Worm (Caenorhabditis elegans): ENCODE measurements around the gene ecps-2.

ce11 chrIII:10464455-10464854 lies 21.6 kb downstream of the ecps-2 start:
- TF ChIP-seq fos-1 (tag; optimal IDR thresholded peaks at IDR 0.05) (no peak), pqm-1 (tag; optimal IDR thresholded peaks at IDR 0.05) (no peak), nhr-76 (tag; optimal IDR thresholded peaks at IDR 0.05) (no peak), mdl-1 (tag; optimal IDR thresholded peaks at IDR 0.05) (no peak), jun-1 (tag; optimal IDR thresholded peaks at IDR 0.05) (no peak), ZK546.5 (tag; optimal IDR thresholded peaks at IDR 0.05) (no peak), skn-1 (tag; optimal IDR thresholded peaks at IDR 0.05) (no peak), daf-12 (tag; optimal IDR thresholded peaks at IDR 0.05) (no peak), nhr-25 (tag; optimal IDR thresholded peaks at IDR 0.05) (no peak)
